Worm (Caenorhabditis elegans) whole organism, L4 larva: ENCODE data around the gene sqt-2.

Experiments
- D1046.2 ChIP-seq: fragments of 200-800 bp; sonication (Bioruptor generic); IDR thresholded peaks from 2 replicates; pipeline ENCODE4 v1.3.6; 2022; ENCODE audit warnings: missing genetic modification characterization, missing compliant biosample characterization
- F10B5.3 ChIP-seq: sonication (generic microtip); optimal IDR thresholded peaks from 2 replicates; lab custom pipeline; 2016; ENCODE audit warnings: mild to moderate bottlenecking, missing genetic modification characterization, missing compliant biosample characterization
- F49E8.2 ChIP-seq: sonication (generic microtip); optimal IDR thresholded peaks from 2 replicates; lab custom pipeline; 2016; ENCODE audit warnings: missing compliant biosample characterization, mild to moderate bottlenecking, missing genetic modification characterization, borderline replicate concordance
- R02D3.7 ChIP-seq: fragments of 150-350 bp; sonication (generic microtip); optimal IDR thresholded peaks from 3 replicates; lab custom pipeline; 2014; ENCODE audit warnings: missing biosample characterization, missing genetic modification characterization
- T26A8.4 ChIP-seq: fragments of 200-800 bp; sonication (Bioruptor generic); IDR thresholded peaks from 2 replicates; pipeline ENCODE4 v1.3.6; 2022; ENCODE audit warnings: missing genetic modification characterization, missing compliant biosample characterization
- Y5F2A.4 ChIP-seq: fragments of 200-800 bp; sonication (Bioruptor generic); optimal IDR thresholded peaks from 2 replicates; lab custom pipeline; 2018; ENCODE audit warnings: mild to moderate bottlenecking, missing genetic modification characterization, missing compliant biosample characterization
- Y75B8A.6 ChIP-seq: fragments of 200-800 bp; sonication (Bioruptor generic); IDR thresholded peaks from 2 replicates; pipeline ENCODE4 v1.3.6; 2022; ENCODE audit warnings: missing genetic modification reagents, missing genetic modification characterization, missing compliant biosample characterization
- ZK337.2 ChIP-seq: fragments of 200-800 bp; sonication (Bioruptor generic); IDR thresholded peaks from 2 replicates; pipeline ENCODE4 v1.3.6; 2022; ENCODE audit warnings: missing genetic modification reagents, missing genetic modification characterization, missing compliant biosample characterization
- ama-1 ChIP-seq: fragments of 150-350 bp; optimal IDR thresholded peaks from 2 replicates; lab custom pipeline; 2014; ENCODE audit warnings: inconsistent platforms, mixed read lengths
- attf-4 ChIP-seq: sonication (generic microtip); optimal IDR thresholded peaks from 3 replicates; lab custom pipeline; 2017; ENCODE audit warnings: missing biosample characterization, missing genetic modification characterization
- ceh-20 ChIP-seq: fragments of 200-800 bp; sonication (Bioruptor generic); IDR thresholded peaks from 2 replicates; pipeline ENCODE4 v1.3.6; 2022; ENCODE audit warnings: missing genetic modification reagents, missing genetic modification characterization, missing compliant biosample characterization
- ceh-28 ChIP-seq: fragments of 150-350 bp; optimal IDR thresholded peaks from 2 replicates; lab custom pipeline; 2014; ENCODE audit warnings: missing biosample characterization, missing genetic modification reagents, missing genetic modification characterization
- ceh-62 ChIP-seq: sonication (generic microtip); optimal IDR thresholded peaks from 2 replicates; lab custom pipeline; 2017; ENCODE audit warnings: missing biosample characterization, missing genetic modification characterization
- ces-1 ChIP-seq: fragments of 150-350 bp; sonication (generic microtip); optimal IDR thresholded peaks from 4 replicates; lab custom pipeline; 2014; ENCODE audit warnings: missing biosample characterization, missing genetic modification reagents, missing genetic modification characterization
- daf-19 ChIP-seq: fragments of 200-800 bp; sonication (Bioruptor generic); conservative IDR thresholded peaks from 2 replicates; pipeline ENCODE4 v1.3.6; 2022; ENCODE audit warnings: missing genetic modification characterization, missing compliant biosample characterization
- dmd-8 ChIP-seq: fragments of 200-800 bp; sonication (Bioruptor generic); IDR thresholded peaks from 2 replicates; pipeline ENCODE4 v1.3.6; 2022; ENCODE audit warnings: missing genetic modification characterization, missing compliant biosample characterization
- dmd-9 ChIP-seq: fragments of 200-800 bp; sonication (Bioruptor generic); IDR thresholded peaks from 2 replicates; pipeline ENCODE4 v1.3.6; 2022; ENCODE audit warnings: missing genetic modification reagents, missing genetic modification characterization, missing compliant biosample characterization
- dpl-1 ChIP-seq: fragments of 150-350 bp; optimal IDR thresholded peaks from 2 replicates; lab custom pipeline; 2014; ENCODE audit warnings: missing biosample characterization, missing genetic modification reagents, missing genetic modification characterization
- dve-1 ChIP-seq: sonication (generic microtip); optimal IDR thresholded peaks from 2 replicates; lab custom pipeline; 2017; ENCODE audit warnings: antibody characterized with exemption, mild to moderate bottlenecking, missing genetic modification characterization, missing compliant biosample characterization; ENCODE audit not compliant: insufficient read depth
- egl-27 ChIP-seq: sonication (generic microtip); optimal IDR thresholded peaks from 3 replicates; lab custom pipeline; 2017; ENCODE audit warnings: missing biosample characterization, missing genetic modification reagents, missing genetic modification characterization
- gei-8 ChIP-seq: fragments of 200-800 bp; sonication (Bioruptor generic); optimal IDR thresholded peaks from 2 replicates; lab custom pipeline; 2018; ENCODE audit warnings: mild to moderate bottlenecking, missing genetic modification characterization, missing compliant biosample characterization
- jun-1 ChIP-seq: fragments of 150-350 bp; optimal IDR thresholded peaks from 2 replicates; lab custom pipeline; 2014; ENCODE audit warnings: missing biosample characterization, missing genetic modification reagents, missing genetic modification characterization
- lin-29 ChIP-seq: fragments of 200-800 bp; sonication (Bioruptor generic); IDR thresholded peaks from 2 replicates; pipeline ENCODE4 v1.3.6; 2022; ENCODE audit warnings: missing genetic modification reagents, missing genetic modification characterization, missing compliant biosample characterization
- lsy-2 ChIP-seq, 2 experiments: fragments of 150-350 bp in 1 of 2; sonication (generic microtip) in 1 of 2; optimal IDR thresholded peaks; 2 replicates each; lab custom pipeline; 2014 to 2017; ENCODE audit warnings: missing biosample characterization in 2 of 2, missing genetic modification characterization in 2 of 2
- madf-5 ChIP-seq, 2 experiments: fragments of 200-800 bp; sonication (Bioruptor generic); IDR thresholded peaks; 2 replicates each; pipeline ENCODE4 v1.3.6; 2022; ENCODE audit warnings: missing compliant biosample characterization in 2 of 2, missing genetic modification characterization in 2 of 2
- madf-9 ChIP-seq: fragments of 200-800 bp; sonication (Bioruptor generic); conservative IDR thresholded peaks from 2 replicates; pipeline ENCODE4 v1.3.6; 2022; ENCODE audit warnings: missing genetic modification reagents, missing genetic modification characterization, missing compliant biosample characterization
- mdl-1 ChIP-seq, 2 experiments: fragments of 150-350 bp in 1 of 2; sonication (generic microtip) in 1 of 2; optimal IDR thresholded peaks; 2 replicates each; lab custom pipeline; 2014 to 2017; ENCODE audit warnings: missing biosample characterization in 2 of 2, missing genetic modification characterization in 2 of 2
- mxl-2 ChIP-seq: fragments of 200-800 bp; sonication (Bioruptor generic); conservative IDR thresholded peaks from 2 replicates; pipeline ENCODE4 v1.3.6; 2022; ENCODE audit warnings: missing genetic modification reagents, missing genetic modification characterization, missing compliant biosample characterization
- mxl-3 ChIP-seq: fragments of 200-800 bp; sonication (Bioruptor generic); optimal IDR thresholded peaks from 2 replicates; lab custom pipeline; 2018; ENCODE audit warnings: mild to moderate bottlenecking, missing genetic modification characterization, missing compliant biosample characterization
- nhr-10 ChIP-seq: fragments of 150-350 bp; optimal IDR thresholded peaks from 2 replicates; lab custom pipeline; 2014; ENCODE audit warnings: missing biosample characterization, missing genetic modification characterization
- nhr-11 ChIP-seq: fragments of 150-350 bp; optimal IDR thresholded peaks from 2 replicates; lab custom pipeline; 2014; ENCODE audit warnings: missing biosample characterization, missing genetic modification characterization
- nhr-237 ChIP-seq: sonication (generic microtip); optimal IDR thresholded peaks from 2 replicates; lab custom pipeline; 2017; ENCODE audit warnings: missing biosample characterization, missing genetic modification characterization
- nhr-25 ChIP-seq: sonication (generic microtip); optimal IDR thresholded peaks from 2 replicates; lab custom pipeline; 2017; ENCODE audit warnings: missing genetic modification characterization, mild to moderate bottlenecking, missing compliant biosample characterization, antibody characterized with exemption, moderate library complexity, borderline replicate concordance; ENCODE audit not compliant: insufficient read depth
- nhr-28 ChIP-seq: fragments of 150-350 bp; optimal IDR thresholded peaks from 2 replicates; lab custom pipeline; 2014; ENCODE audit warnings: missing biosample characterization, missing genetic modification characterization
- nhr-42 ChIP-seq: fragments of 200-800 bp; sonication (Bioruptor generic); IDR thresholded peaks from 2 replicates; pipeline ENCODE4 v1.3.6; 2022; ENCODE audit warnings: missing genetic modification characterization, missing compliant biosample characterization
- nhr-76 ChIP-seq: fragments of 150-350 bp; optimal IDR thresholded peaks from 2 replicates; lab custom pipeline; 2014; ENCODE audit warnings: missing biosample characterization, missing genetic modification characterization
- nhr-77 ChIP-seq: fragments of 150-350 bp; optimal IDR thresholded peaks from 2 replicates; lab custom pipeline; 2014; ENCODE audit warnings: missing biosample characterization, missing genetic modification characterization
- pha-4 ChIP-seq, 2 experiments: fragments of 150-350 bp in 1 of 2; fragments of 200-800 bp in 1 of 2; sonication (Bioruptor generic) in 1 of 2; IDR thresholded peaks in 1 of 2; optimal IDR thresholded peaks in 1 of 2; 2 replicates each; pipeline versions ENCODE4 v1.3.6 to Lab custom; 2014 to 2022; ENCODE audit warnings: missing genetic modification characterization in 2 of 2, missing genetic modification reagents in 2 of 2, missing biosample characterization in 1 of 2, missing compliant biosample characterization in 1 of 2
- php-3 ChIP-seq: fragments of 200-800 bp; sonication (Bioruptor generic); IDR thresholded peaks from 2 replicates; pipeline ENCODE4 v1.3.6; 2022; ENCODE audit warnings: missing genetic modification reagents, missing genetic modification characterization, missing compliant biosample characterization
- pqm-1 ChIP-seq: sonication (generic microtip); optimal IDR thresholded peaks from 2 replicates; lab custom pipeline; 2017; ENCODE audit warnings: missing biosample characterization, missing genetic modification characterization
- saeg-2 ChIP-seq: fragments of 200-800 bp; sonication (Bioruptor generic); IDR thresholded peaks from 2 replicates; pipeline ENCODE4 v1.3.6; 2022; ENCODE audit warnings: missing genetic modification reagents, missing genetic modification characterization, missing compliant biosample characterization
- sdz-12 ChIP-seq: fragments of 200-800 bp; sonication (Bioruptor generic); optimal IDR thresholded peaks from 2 replicates; lab custom pipeline; 2018; ENCODE audit warnings: mild to moderate bottlenecking, missing genetic modification characterization, missing compliant biosample characterization
- set-16 ChIP-seq: fragments of 200-800 bp; sonication (Bioruptor generic); IDR thresholded peaks from 2 replicates; pipeline ENCODE4 v1.3.6; 2022; ENCODE audit warnings: missing genetic modification reagents, missing genetic modification characterization, missing compliant biosample characterization
- snpc-1.2 ChIP-seq: fragments of 200-800 bp; sonication (Bioruptor generic); IDR thresholded peaks from 2 replicates; pipeline ENCODE4 v1.3.6; 2022; ENCODE audit warnings: missing genetic modification reagents, missing genetic modification characterization, missing compliant biosample characterization
- snpc-4 ChIP-seq: fragments of 150-350 bp; optimal IDR thresholded peaks from 2 replicates; lab custom pipeline; 2014; ENCODE audit warnings: missing biosample characterization, missing genetic modification characterization
- tag-97 ChIP-seq: fragments of 200-800 bp; sonication (Bioruptor generic); IDR thresholded peaks from 2 replicates; pipeline ENCODE4 v1.3.6; 2022; ENCODE audit warnings: missing genetic modification characterization, missing compliant biosample characterization
- vab-7 ChIP-seq: fragments of 200-800 bp; sonication (Bioruptor generic); IDR thresholded peaks from 2 replicates; pipeline ENCODE4 v1.3.6; 2022; ENCODE audit warnings: missing genetic modification reagents, missing genetic modification characterization, missing compliant biosample characterization
- zfp-2 ChIP-seq: sonication (generic microtip); optimal IDR thresholded peaks from 2 replicates; lab custom pipeline; 2016; ENCODE audit warnings: mild to moderate bottlenecking, missing genetic modification characterization, missing compliant biosample characterization
- zfp-3 ChIP-seq: fragments of 200-800 bp; sonication (Bioruptor generic); conservative IDR thresholded peaks from 2 replicates; pipeline ENCODE4 v1.3.6; 2022; ENCODE audit warnings: missing genetic modification reagents, missing genetic modification characterization, missing compliant biosample characterization
- zip-11 ChIP-seq: fragments of 200-800 bp; sonication (Bioruptor generic); IDR thresholded peaks from 2 replicates; pipeline ENCODE4 v1.3.6; 2022; ENCODE audit warnings: missing genetic modification characterization, missing compliant biosample characterization
- zip-2 ChIP-seq: fragments of 150-350 bp; optimal IDR thresholded peaks from 2 replicates; lab custom pipeline; 2014; ENCODE audit warnings: missing biosample characterization, missing genetic modification characterization
- ztf-7 ChIP-seq: fragments of 150-350 bp; optimal IDR thresholded peaks from 2 replicates; lab custom pipeline; 2014; ENCODE audit warnings: missing biosample characterization, missing genetic modification characterization

The sqt-2 gene

ce11 chrII:43640-44039 lies 20.5 kb downstream of the sqt-2 start, which contains the start of gene nfyc-1:
Gene nfyc-1 (plus strand): TSS chrII:43907.
- no peak for TF ChIP-seq Y5F2A.4 (GFP tag; lab: Kevin White, UChicago)
- no peak for TF ChIP-seq snpc-4 (tag; lab: Kevin White, UChicago)
- TF ChIP-seq ztf-7 (tag; lab: Kevin White, UChicago), result peak; percentile 0
- TF ChIP-seq tag-97 (GFP tag; lab: Robert Waterston, UW), result no peak
- no peak for TF ChIP-seq dmd-8 (GFP tag; lab: Robert Waterston, UW)
- no peak for TF ChIP-seq dmd-9 (GFP tag; lab: Robert Waterston, UW)
- no peak for TF ChIP-seq mxl-3
- TF ChIP-seq lsy-2 (tag; optimal IDR thresholded peaks at IDR 0.05; lab: Kevin White, UChicago), result peak in 1 of 2 experiments; percentile 83
- no peak for TF ChIP-seq F10B5.3 (tag; lab: Kevin White, UChicago)
- no peak for TF ChIP-seq gei-8 (GFP tag; lab: Kevin White, UChicago)
- no peak for TF ChIP-seq saeg-2 (GFP tag; lab: Robert Waterston, UW)
- no peak for TF ChIP-seq ces-1 (GFP tag; lab: Kevin White, UChicago)
- no peak for TF ChIP-seq egl-27 (tag; lab: Kevin White, UChicago)
- TF ChIP-seq zip-11, result no peak
- no peak for TF ChIP-seq nhr-25 (tag; lab: Kevin White, UChicago)
- TF ChIP-seq nhr-11 (tag; lab: Kevin White, UChicago), result no peak
- TF ChIP-seq nhr-76 (tag; lab: Kevin White, UChicago), result no peak
- no peak for TF ChIP-seq php-3 (GFP tag; lab: Robert Waterston, UW)
- no peak for TF ChIP-seq ZK337.2 (GFP tag; lab: Robert Waterston, UW)
- TF ChIP-seq set-16 (GFP tag; lab: Robert Waterston, UW), result no peak
- TF ChIP-seq mdl-1 (tag; optimal IDR thresholded peaks at IDR 0.05; lab: Kevin White, UChicago), result no peak
- TF ChIP-seq F49E8.2 (tag; lab: Kevin White, UChicago), result no peak
- no peak for TF ChIP-seq ceh-62 (tag; lab: Kevin White, UChicago)
- no peak for TF ChIP-seq pha-4 (GFP tag; IDR thresholded peaks at IDR 0.05; lab: Robert Waterston, UW)
- no peak for TF ChIP-seq pha-4 (tag; optimal IDR thresholded peaks at IDR 0.05; lab: Kevin White, UChicago)
- TF ChIP-seq Y75B8A.6 (GFP tag; lab: Robert Waterston, UW), result no peak
- TF ChIP-seq D1046.2 (GFP tag; lab: Robert Waterston, UW), result no peak
- TF ChIP-seq daf-19 (GFP tag; lab: Robert Waterston, UW), result no peak
- no peak for TF ChIP-seq ceh-28
- no peak for TF ChIP-seq nhr-10 (tag; lab: Kevin White, UChicago)
- no peak for TF ChIP-seq R02D3.7 (tag; lab: Kevin White, UChicago)
- TF ChIP-seq pqm-1 (tag; lab: Kevin White, UChicago), result no peak
- TF ChIP-seq dve-1, result peak; percentile 60
- TF ChIP-seq vab-7 (GFP tag; lab: Robert Waterston, UW), result no peak
- peak; percentile 66 for TF ChIP-seq dpl-1 (GFP tag; lab: Kevin White, UChicago)
- TF ChIP-seq T26A8.4, result no peak
- no peak for TF ChIP-seq sdz-12
- peak; percentile 51 for TF ChIP-seq nhr-28
- TF ChIP-seq attf-4 (tag; lab: Kevin White, UChicago), result no peak
- TF ChIP-seq zfp-2, result no peak
- no peak for TF ChIP-seq zfp-3
- no peak for TF ChIP-seq snpc-1.2 (GFP tag; lab: Robert Waterston, UW)
- TF ChIP-seq nhr-42 (GFP tag; lab: Robert Waterston, UW), result no peak
- TF ChIP-seq mxl-2, result no peak
- no peak for TF ChIP-seq nhr-77 (tag; lab: Kevin White, UChicago)
- TF ChIP-seq ama-1, result peak; percentile 22
- TF ChIP-seq ceh-20 (GFP tag; lab: Robert Waterston, UW), result no peak
- TF ChIP-seq lin-29, result no peak
- no peak for TF ChIP-seq madf-9
- no peak for TF ChIP-seq madf-5 (GFP tag; IDR thresholded peaks at IDR 0.05; lab: Robert Waterston, UW)
- TF ChIP-seq nhr-237 (tag; lab: Kevin White, UChicago), result no peak
- TF ChIP-seq jun-1, result no peak
- TF ChIP-seq zip-2 (tag; lab: Kevin White, UChicago), result no peak
